Worm (Caenorhabditis elegans) whole organism, late embryonic: ENCODE results near the gene mom-2.
A peak's percentile ranks its signal among the peaks of the same experiment; 100 is the strongest.

Source experiments
- C08G9.2 ChIP-seq: sonication (generic microtip); optimal IDR thresholded peaks from 2 replicates; lab custom pipeline; 2016; ENCODE audit warnings: mild to moderate bottlenecking, missing genetic modification characterization, moderate library complexity, missing compliant biosample characterization
- C38D4.7 ChIP-seq: fragments of 200-800 bp; sonication (Bioruptor generic); optimal IDR thresholded peaks from 2 replicates; lab custom pipeline; 2018; ENCODE audit warnings: mild to moderate bottlenecking, missing genetic modification characterization, moderate library complexity, missing compliant biosample characterization
- Y22D7AL.16 ChIP-seq: sonication (generic microtip); optimal IDR thresholded peaks from 2 replicates; lab custom pipeline; 2016; ENCODE audit warnings: missing genetic modification characterization, missing compliant biosample characterization
- ahr-1 ChIP-seq: sonication (generic microtip); optimal IDR thresholded peaks from 2 replicates; lab custom pipeline; 2016; ENCODE audit warnings: missing genetic modification characterization, missing compliant biosample characterization
- ama-1 ChIP-seq: fragments of 150-350 bp; optimal IDR thresholded peaks from 2 replicates; lab custom pipeline; 2014
- ceh-14 ChIP-seq: sonication (generic microtip); optimal IDR thresholded peaks from 2 replicates; lab custom pipeline; 2016; ENCODE audit warnings: missing genotype, missing genetic modification characterization, missing compliant biosample characterization
- ceh-18 ChIP-seq: sonication (generic microtip); optimal IDR thresholded peaks from 2 replicates; lab custom pipeline; 2016; ENCODE audit warnings: missing genetic modification characterization, missing compliant biosample characterization
- ceh-22 ChIP-seq: sonication (generic microtip); optimal IDR thresholded peaks from 2 replicates; lab custom pipeline; 2017; ENCODE audit warnings: missing biosample characterization, missing genetic modification characterization
- ceh-24 ChIP-seq: sonication (generic microtip); optimal IDR thresholded peaks from 2 replicates; lab custom pipeline; 2016; ENCODE audit warnings: mild to moderate bottlenecking, missing genetic modification characterization, missing compliant biosample characterization
- ceh-31 ChIP-seq: sonication (generic microtip); optimal IDR thresholded peaks from 2 replicates; lab custom pipeline; 2016; ENCODE audit warnings: missing genetic modification characterization, missing compliant biosample characterization
- ceh-34 ChIP-seq: sonication (generic microtip); optimal IDR thresholded peaks from 2 replicates; lab custom pipeline; 2016; ENCODE audit warnings: mild to moderate bottlenecking, missing genetic modification characterization, missing compliant biosample characterization
- ceh-45 ChIP-seq: fragments of 200-800 bp; sonication (Bioruptor generic); IDR thresholded peaks from 2 replicates; pipeline ENCODE4 v1.3.6; 2022; ENCODE audit warnings: missing genetic modification reagents, missing genetic modification characterization, missing compliant biosample characterization
- ceh-6 ChIP-seq: fragments of 200-800 bp; sonication (Bioruptor generic); optimal IDR thresholded peaks from 2 replicates; lab custom pipeline; 2018; ENCODE audit warnings: mild to moderate bottlenecking, missing genetic modification characterization, missing compliant biosample characterization
- ceh-9 ChIP-seq: sonication (generic microtip); optimal IDR thresholded peaks from 2 replicates; lab custom pipeline; 2016; ENCODE audit warnings: mild to moderate bottlenecking, missing genetic modification characterization, inconsistent platforms, missing compliant biosample characterization
- che-1 ChIP-seq: sonication (generic microtip); optimal IDR thresholded peaks from 2 replicates; lab custom pipeline; 2016; ENCODE audit warnings: mild to moderate bottlenecking, missing genetic modification characterization, missing compliant biosample characterization
- dmd-4 ChIP-seq: sonication (generic microtip); optimal IDR thresholded peaks from 2 replicates; lab custom pipeline; 2016; ENCODE audit warnings: borderline replicate concordance, missing genetic modification characterization, missing compliant biosample characterization
- dve-1 ChIP-seq: sonication (generic microtip); optimal IDR thresholded peaks from 2 replicates; lab custom pipeline; 2017; ENCODE audit warnings: antibody characterized with exemption, mild to moderate bottlenecking, missing genetic modification characterization, missing compliant biosample characterization
- elt-2 ChIP-seq: sonication (generic microtip); optimal IDR thresholded peaks from 2 replicates; lab custom pipeline; 2016; ENCODE audit warnings: missing genetic modification reagents, missing genetic modification characterization, missing compliant biosample characterization
- fkh-10 ChIP-seq: fragments of 150-350 bp; optimal IDR thresholded peaks from 2 replicates; lab custom pipeline; 2014; ENCODE audit warnings: missing biosample characterization, missing genetic modification reagents, missing genetic modification characterization
- fkh-6 ChIP-seq: sonication (generic microtip); optimal IDR thresholded peaks from 2 replicates; lab custom pipeline; 2016; ENCODE audit warnings: missing genetic modification characterization, missing compliant biosample characterization
- hlh-13 ChIP-seq: fragments of 200-800 bp; sonication (Bioruptor generic); optimal IDR thresholded peaks from 2 replicates; lab custom pipeline; 2018; ENCODE audit warnings: mild to moderate bottlenecking, missing genetic modification characterization, missing compliant biosample characterization
- hlh-15 ChIP-seq: sonication (generic microtip); optimal IDR thresholded peaks from 2 replicates; lab custom pipeline; 2016; ENCODE audit warnings: missing genetic modification characterization, missing compliant biosample characterization
- hlh-6 ChIP-seq: sonication (generic microtip); optimal IDR thresholded peaks from 2 replicates; lab custom pipeline; 2016; ENCODE audit warnings: missing genotype, missing genetic modification characterization, missing compliant biosample characterization
- lim-6 ChIP-seq: sonication (generic microtip); optimal IDR thresholded peaks from 2 replicates; lab custom pipeline; 2016; ENCODE audit warnings: missing genetic modification characterization, missing compliant biosample characterization
- lin-11 ChIP-seq: fragments of 200-800 bp; sonication (Bioruptor generic); optimal IDR thresholded peaks from 2 replicates; lab custom pipeline; 2018; ENCODE audit warnings: mild to moderate bottlenecking, missing genetic modification characterization, missing compliant biosample characterization
- madf-2 ChIP-seq: sonication (generic microtip); optimal IDR thresholded peaks from 2 replicates; lab custom pipeline; 2017; ENCODE audit warnings: missing genetic modification characterization, missing compliant biosample characterization
- mec-3 ChIP-seq: sonication (generic microtip); optimal IDR thresholded peaks from 2 replicates; lab custom pipeline; 2016; ENCODE audit warnings: borderline replicate concordance, missing genetic modification characterization, missing compliant biosample characterization
- nfya-1 ChIP-seq: sonication (generic microtip); optimal IDR thresholded peaks from 2 replicates; lab custom pipeline; 2017; ENCODE audit warnings: missing genetic modification characterization, mild to moderate bottlenecking, missing compliant biosample characterization, antibody characterized with exemption, moderate library complexity
- nhr-11 ChIP-seq: fragments of 150-350 bp; optimal IDR thresholded peaks from 2 replicates; lab custom pipeline; 2014; ENCODE audit warnings: missing biosample characterization, missing genetic modification characterization
- nhr-232 ChIP-seq: sonication (generic microtip); optimal IDR thresholded peaks from 2 replicates; lab custom pipeline; 2016; ENCODE audit warnings: missing genetic modification characterization, missing compliant biosample characterization
- pat-9 ChIP-seq: fragments of 200-800 bp; sonication (Bioruptor generic); optimal IDR thresholded peaks from 2 replicates; lab custom pipeline; 2018; ENCODE audit warnings: mild to moderate bottlenecking, missing genetic modification characterization, moderate library complexity, missing compliant biosample characterization
- pax-1 ChIP-seq: fragments of 150-350 bp; optimal IDR thresholded peaks from 2 replicates; lab custom pipeline; 2014; ENCODE audit warnings: missing biosample characterization, missing genetic modification characterization
- pha-2 ChIP-seq: sonication (generic microtip); optimal IDR thresholded peaks from 2 replicates; lab custom pipeline; 2017; ENCODE audit warnings: mild to moderate bottlenecking, missing genetic modification characterization, missing compliant biosample characterization
- pqm-1 ChIP-seq: sonication (generic microtip); optimal IDR thresholded peaks from 2 replicates; lab custom pipeline; 2016; ENCODE audit warnings: missing genetic modification characterization, missing compliant biosample characterization
- pros-1 ChIP-seq: fragments of 150-350 bp; optimal IDR thresholded peaks from 2 replicates; lab custom pipeline; 2014; ENCODE audit warnings: missing biosample characterization, missing genetic modification reagents, missing genetic modification characterization
- ref-2 ChIP-seq: sonication (generic microtip); optimal IDR thresholded peaks from 2 replicates; lab custom pipeline; 2016; ENCODE audit warnings: missing genetic modification characterization, missing compliant biosample characterization
- rnt-1 ChIP-seq: sonication (generic microtip); optimal IDR thresholded peaks from 2 replicates; lab custom pipeline; 2016; ENCODE audit warnings: missing genetic modification characterization, missing compliant biosample characterization
- sdc-2 ChIP-seq: sonication (generic microtip); optimal IDR thresholded peaks from 2 replicates; lab custom pipeline; 2016; ENCODE audit warnings: missing genotype, missing genetic modification characterization, missing compliant biosample characterization
- sox-2 ChIP-seq: fragments of 200-800 bp; sonication (Bioruptor generic); IDR thresholded peaks from 2 replicates; pipeline ENCODE4 v1.3.6; 2022; ENCODE audit warnings: missing genetic modification reagents, missing genetic modification characterization, missing compliant biosample characterization
- sox-4 ChIP-seq: sonication (generic microtip); optimal IDR thresholded peaks from 2 replicates; lab custom pipeline; 2017; ENCODE audit warnings: mild to moderate bottlenecking, missing genetic modification characterization, inconsistent platforms, missing compliant biosample characterization
- syd-9 ChIP-seq: sonication (generic microtip); optimal IDR thresholded peaks from 2 replicates; lab custom pipeline; 2016; ENCODE audit warnings: mild to moderate bottlenecking, missing genetic modification characterization, moderate library complexity, missing compliant biosample characterization
- tbx-2 ChIP-seq: sonication (generic microtip); optimal IDR thresholded peaks from 2 replicates; lab custom pipeline; 2016; ENCODE audit warnings: missing genetic modification characterization, missing compliant biosample characterization
- tbx-7 ChIP-seq: sonication (generic microtip); optimal IDR thresholded peaks from 2 replicates; lab custom pipeline; 2016; ENCODE audit warnings: missing genotype, missing genetic modification characterization, missing compliant biosample characterization
- unc-3 ChIP-seq, 2 experiments: fragments of 200-800 bp in 1 of 2; sonication (Bioruptor generic) in 1 of 2; sonication (generic microtip) in 1 of 2; conservative IDR thresholded peaks in 1 of 2; optimal IDR thresholded peaks in 1 of 2; 2 replicates each; pipeline versions ENCODE4 v1.3.6 to Lab custom; 2016 to 2022; ENCODE audit warnings: missing compliant biosample characterization in 2 of 2, missing genetic modification characterization in 2 of 2, missing genetic modification reagents in 1 of 2
- unc-55 ChIP-seq: sonication (generic microtip); optimal IDR thresholded peaks from 2 replicates; lab custom pipeline; 2017; ENCODE audit warnings: missing biosample characterization, missing genetic modification reagents, missing genetic modification characterization
- unc-86 ChIP-seq: sonication (generic microtip); optimal IDR thresholded peaks from 2 replicates; lab custom pipeline; 2016; ENCODE audit warnings: missing genetic modification characterization, missing compliant biosample characterization
- zip-5 ChIP-seq: sonication (generic microtip); optimal IDR thresholded peaks from 2 replicates; lab custom pipeline; 2016; ENCODE audit warnings: missing genetic modification characterization, missing compliant biosample characterization

Gene mom-2

DNA sequence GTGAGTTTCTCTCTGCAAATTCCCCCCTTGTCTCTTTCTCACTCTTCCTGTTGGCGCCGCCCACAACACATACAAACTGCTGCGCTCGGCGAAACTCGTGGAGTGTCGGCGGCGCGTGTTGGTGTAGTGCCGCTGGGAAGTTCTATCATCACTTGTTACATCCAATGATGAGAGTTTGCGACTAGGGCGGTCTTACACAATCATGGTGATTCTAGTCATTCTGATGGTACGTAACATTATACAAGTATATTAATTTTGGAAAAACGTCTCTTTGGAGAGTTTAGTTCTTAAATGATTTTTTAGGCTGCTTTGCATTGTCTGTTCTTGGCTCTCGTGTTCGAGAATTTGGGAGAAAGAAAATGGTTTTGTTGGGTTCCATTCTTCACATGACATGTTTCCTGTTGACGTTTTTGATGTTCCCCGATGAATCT, 6.8 kb upstream of the mom-2 start:
- TF ChIP-seq fkh-10 (no peak), ceh-24 (tag; lab: Kevin White, UChicago) (no peak), ceh-18 (tag; lab: Kevin White, UChicago) (peak; percentile 62), ama-1 (lab: Kevin White, UChicago) (peak; percentile 89), nhr-232 (tag; lab: Kevin White, UChicago) (no peak), rnt-1 (tag; lab: Kevin White, UChicago) (no peak), sox-4 (tag; lab: Kevin White, UChicago) (no peak), Y22D7AL.16 (tag; lab: Kevin White, UChicago) (no peak), che-1 (tag; lab: Kevin White, UChicago) (no peak), sdc-2 (tag; lab: Kevin White, UChicago) (no peak), C08G9.2 (tag; lab: Kevin White, UChicago) (peak; percentile 32), ceh-22 (tag; lab: Kevin White, UChicago) (no peak), pat-9 (tag; lab: Kevin White, UChicago) (no peak), pha-2 (tag; lab: Kevin White, UChicago) (no peak), pros-1 (tag; lab: Kevin White, UChicago) (no peak), ceh-31 (peak; percentile 0), ceh-9 (tag; lab: Kevin White, UChicago) (no peak), tbx-2 (tag; lab: Kevin White, UChicago) (peak; percentile 34), sox-2 (GFP tag; lab: Robert Waterston, UW) (no peak), ceh-45 (no peak), unc-3 (GFP tag; conservative IDR thresholded peaks at IDR 0.05; lab: Robert Waterston, UW) (no peak), unc-3 (tag; optimal IDR thresholded peaks at IDR 0.05; lab: Kevin White, UChicago) (no peak), hlh-6 (no peak), nhr-11 (tag; lab: Kevin White, UChicago) (no peak), madf-2 (no peak), fkh-6 (tag; lab: Kevin White, UChicago) (no peak), zip-5 (tag; lab: Kevin White, UChicago) (no peak), ceh-14 (tag; lab: Kevin White, UChicago) (no peak), syd-9 (tag; lab: Kevin White, UChicago) (no peak), mec-3 (tag; lab: Kevin White, UChicago) (no peak), ceh-6 (no peak), unc-55 (GFP tag; lab: Kevin White, UChicago) (peak; percentile 15), C38D4.7 (GFP tag; lab: Kevin White, UChicago) (no peak), lim-6 (tag; lab: Kevin White, UChicago) (no peak), hlh-15 (tag; lab: Kevin White, UChicago) (no peak), ceh-34 (tag; lab: Kevin White, UChicago) (no peak), hlh-13 (GFP tag; lab: Kevin White, UChicago) (no peak), elt-2 (peak; percentile 42), nfya-1 (tag; lab: Kevin White, UChicago) (peak; percentile 42), dve-1 (tag; lab: Kevin White, UChicago) (no peak)

DNA sequence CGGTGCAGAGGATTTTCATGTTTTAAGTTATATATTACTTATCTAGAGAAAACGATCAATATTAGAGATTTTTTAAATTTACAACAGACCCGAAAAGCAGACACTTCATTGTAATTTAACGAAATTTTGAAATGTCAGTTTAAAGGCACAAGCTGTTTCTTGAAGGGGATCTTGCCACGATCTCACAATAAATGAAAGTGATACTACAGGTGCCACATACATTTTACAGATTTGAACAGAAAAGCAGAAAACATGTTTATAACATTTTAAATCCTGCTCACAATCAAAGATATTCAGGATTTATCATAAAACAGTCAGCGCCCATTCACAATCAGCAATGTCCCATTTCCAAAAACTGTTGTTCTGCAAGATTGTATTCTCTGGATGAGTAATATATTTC, 5.8 kb upstream of the mom-2 start:
- TF ChIP-seq mec-3 (tag; lab: Kevin White, UChicago) (no peak), dmd-4 (tag; lab: Kevin White, UChicago) (no peak)
- TF ChIP-seq, all 69 proteins: peak for 0

DNA sequence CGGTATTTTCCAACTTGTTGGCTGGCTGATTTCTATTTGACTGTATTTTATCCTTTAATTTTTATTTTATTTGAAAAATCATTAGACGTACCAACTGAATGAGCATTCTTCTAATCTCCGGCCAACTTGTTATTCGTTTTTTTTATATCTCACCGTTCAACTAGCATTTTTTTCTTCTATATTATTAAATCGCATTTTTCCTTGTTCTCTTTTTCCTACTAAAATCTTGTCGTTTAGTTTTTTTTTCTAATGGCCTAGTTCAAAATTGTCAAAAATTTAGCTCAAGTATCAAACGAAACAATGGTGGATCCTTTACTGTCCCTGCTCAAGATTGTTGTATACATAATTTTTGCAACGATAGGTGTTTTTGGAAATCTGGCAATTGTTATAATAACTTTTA, 4.4 kb upstream of the mom-2 start, which contains the start of gene srsx-22:
Gene srsx-22, plus strand, starts transcription at position 301 of the 400 bp plus-strand sequence.
- no peak for TF ChIP-seq dmd-4 (tag; lab: Kevin White, UChicago)
- TF ChIP-seq pax-1 = no peak
- no peak for TF ChIP-seq unc-86 (tag; lab: Kevin White, UChicago)
- no peak for TF ChIP-seq tbx-2 (tag; lab: Kevin White, UChicago)
- TF ChIP-seq pqm-1 (tag; lab: Kevin White, UChicago) = no peak
- no peak for TF ChIP-seq tbx-7
- TF ChIP-seq ahr-1 (tag; lab: Kevin White, UChicago) = no peak
- TF ChIP-seq lin-11 = no peak
- TF ChIP-seq ref-2 (tag; lab: Kevin White, UChicago) = no peak
